Fruit fly (Drosophila melanogaster): ENCODE results near the gene CG31751.

Gene CG31751

dm6 chr2L:18653328-18653675 lies 23.7 kb upstream of the CG31751 start (continued):
- TF ChIP-seq CG14965 (GFP tag; optimal IDR thresholded peaks at IDR 0.05; ENCODE audit: borderline replicate concordance) (peak; percentile 1), Gug (GFP tag; IDR thresholded peaks at IDR 0.05) (peak; percentile 49; the same call in 2 of the 4 replicates), yki (optimal IDR thresholded peaks at IDR 0.05) (no peak), Rx (GFP tag; IDR thresholded peaks at IDR 0.05) (peak; percentile 73), jumu (GFP tag; optimal IDR thresholded peaks at IDR 0.05) (peak; percentile 46), CG16815 (GFP tag; optimal IDR thresholded peaks at IDR 0.05) (no peak), CG1647 (GFP tag; optimal IDR thresholded peaks at IDR 0.05) (peak; percentile 78), CG2129 (GFP tag; IDR thresholded peaks at IDR 0.05; ENCODE audit: partially characterized antibody) (no peak), CG10543 (GFP tag; optimal IDR thresholded peaks at IDR 0.05) (no peak), CkIIα-i1 (GFP tag; IDR thresholded peaks at IDR 0.05) (no peak), CG8281 (tag; optimal IDR thresholded peaks at IDR 0.05) (peak; percentile 37), CG11085 (GFP tag; IDR thresholded peaks at IDR 0.05) (0 out of 2 replicates have a peak, but pooled peaks have one; percentile 41), stwl (tag; optimal IDR thresholded peaks at IDR 0.05) (peak; percentile 17), D (optimal IDR thresholded peaks at IDR 0.05) (no peak), D (GFP tag; optimal IDR thresholded peaks at IDR 0.05) (peak; percentile 78), CG17829 (tag; optimal IDR thresholded peaks at IDR 0.05) (peak; percentile 86), CG31388 (GFP tag; optimal IDR thresholded peaks at IDR 0.05) (peak; percentile 47), gem (tag; optimal IDR thresholded peaks at IDR 0.05) (peak; percentile 66), dati (GFP tag; IDR thresholded peaks at IDR 0.05) (peak; percentile 43; the same call in 1 of the 2 replicates), al (GFP tag; IDR thresholded peaks at IDR 0.05) (no peak), CG4854 (GFP tag; optimal IDR thresholded peaks at IDR 0.05) (peak; percentile 67), cato (GFP tag; optimal IDR thresholded peaks at IDR 0.05; ENCODE audit: borderline replicate concordance) (no peak), caup (GFP tag; optimal IDR thresholded peaks at IDR 0.05; ENCODE audit: severe bottlenecking) (peak; percentile 24), Sry-δ (GFP tag; optimal IDR thresholded peaks at IDR 0.05) (peak; percentile 47), Hmr (GFP tag; optimal IDR thresholded peaks at IDR 0.05) (no peak), Neu2 (GFP tag; optimal IDR thresholded peaks at IDR 0.05; ENCODE audit: borderline replicate concordance) (peak; percentile 52), Gsc (GFP tag; IDR thresholded peaks at IDR 0.05) (peak; percentile 59), CG4360 (GFP tag; IDR thresholded peaks at IDR 0.05) (peak; percentile 49), sc (optimal IDR thresholded peaks at IDR 0.05) (no peak), sc (GFP tag; optimal IDR thresholded peaks at IDR 0.05) (peak; percentile 16), pan (optimal IDR thresholded peaks at IDR 0.05) (no peak), pan (GFP tag; optimal IDR thresholded peaks at IDR 0.05 in 1 of 2, IDR thresholded peaks at IDR 0.05 in 1 of 2) (peak in 1 of 2 experiments; percentile 72), Max (GFP tag; optimal IDR thresholded peaks at IDR 0.05) (peak; percentile 66), ERR (GFP tag; optimal IDR thresholded peaks at IDR 0.05) (peak; percentile 22), Hey (tag; optimal IDR thresholded peaks at IDR 0.05) (no peak), lbe (GFP tag; optimal IDR thresholded peaks at IDR 0.05) (peak; percentile 92), vnd (GFP tag; IDR thresholded peaks at IDR 0.05; ENCODE audit: partially characterized antibody) (no peak), CG34422 (GFP tag; IDR thresholded peaks at IDR 0.05) (peak; percentile 71; the same call in 2 of the 3 replicates), CG6683 (GFP tag; optimal IDR thresholded peaks at IDR 0.05) (no peak), ap (GFP tag; IDR thresholded peaks at IDR 0.05) (peak; percentile 22; the same call in 1 of the 2 replicates), CG17612 (GFP tag; IDR thresholded peaks at IDR 0.05) (peak; percentile 63), tap (tag; optimal IDR thresholded peaks at IDR 0.05) (peak; percentile 78), h (optimal IDR thresholded peaks at IDR 0.05) (no peak), Asciz (GFP tag; optimal IDR thresholded peaks at IDR 0.05) (peak; percentile 70), ase (GFP tag; IDR thresholded peaks at IDR 0.05) (peak; percentile 52; the same call in 2 of the 3 replicates), emc (GFP tag; optimal IDR thresholded peaks at IDR 0.05) (no peak), Fer3 (tag; optimal IDR thresholded peaks at IDR 0.05) (peak; percentile 58), ewg (GFP tag; optimal IDR thresholded peaks at IDR 0.05) (peak; percentile 43), scrt (GFP tag; optimal IDR thresholded peaks at IDR 0.05) (peak; percentile 28), Xbp1 (GFP tag; optimal IDR thresholded peaks at IDR 0.05) (peak; percentile 77), CG3065 (GFP tag; optimal IDR thresholded peaks at IDR 0.05) (peak; percentile 21), ara (GFP tag; IDR thresholded peaks at IDR 0.05) (peak; percentile 91)

Measured in whole organism, embryonic.